Fruit fly (Drosophila melanogaster): ENCODE measurements around the gene skl.

dm6 chr3L:18405569-18406358 lies 34.0 kb downstream of the skl start:
- TF ChIP-seq psq (optimal IDR thresholded peaks at IDR 0.05) (no peak), Sin3A (optimal IDR thresholded peaks at IDR 0.05) (no peak), ttk (optimal IDR thresholded peaks at IDR 0.05) (no peak), h (optimal IDR thresholded peaks at IDR 0.05) (no peak), insv (optimal IDR thresholded peaks at IDR 0.05) (no peak), Myc (optimal IDR thresholded peaks at IDR 0.05) (no peak)
